Fruit fly (Drosophila melanogaster): ENCODE data around the gene Ir8a.

Ir8a gene

DNA sequence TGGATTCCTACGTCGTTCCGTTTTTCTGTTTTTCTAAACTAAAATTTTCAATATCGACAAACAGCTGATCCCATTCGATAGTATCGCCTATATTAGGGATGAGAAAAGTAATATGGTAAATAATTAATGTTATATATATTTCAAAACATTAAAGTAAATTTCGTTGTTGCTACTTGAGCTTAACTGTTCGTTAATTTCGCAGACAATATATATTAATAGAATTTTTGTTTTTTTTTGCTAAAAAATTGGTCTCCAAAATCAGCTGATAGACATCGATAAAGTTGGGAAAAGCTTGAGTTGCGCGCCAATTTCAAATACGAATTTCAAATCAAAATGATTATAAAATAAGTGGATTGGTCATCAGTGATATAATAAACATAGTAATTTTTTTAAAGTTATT, 40.0 kb downstream of the Ir8a start, which contains the start of gene CG12118 (continued):
- TF ChIP-seq CG34376 (GFP tag; optimal IDR thresholded peaks at IDR 0.05): peak; percentile 27
- no peak for TF ChIP-seq gce (GFP tag; IDR thresholded peaks at IDR 0.05)
- TF ChIP-seq wek (GFP tag; optimal IDR thresholded peaks at IDR 0.05): no peak
- TF ChIP-seq emc (GFP tag; optimal IDR thresholded peaks at IDR 0.05): no peak
- peak; percentile 53; the same call in 2 of the 3 replicates for TF ChIP-seq dysf (GFP tag; IDR thresholded peaks at IDR 0.05)
- TF ChIP-seq Six4 (GFP tag; optimal IDR thresholded peaks at IDR 0.05): peak; percentile 72
- peak; percentile 70 for TF ChIP-seq slou (GFP tag; optimal IDR thresholded peaks at IDR 0.05)
- peak; percentile 52; the same call in 1 of the 2 replicates for TF ChIP-seq CG14014 (GFP tag; IDR thresholded peaks at IDR 0.05)
- peak; percentile 80 for TF ChIP-seq CG6272 (GFP tag; IDR thresholded peaks at IDR 0.05)
- peak; percentile 57 for TF ChIP-seq sug (tag; optimal IDR thresholded peaks at IDR 0.05)
- TF ChIP-seq CG8281 (tag; optimal IDR thresholded peaks at IDR 0.05): peak; percentile 2
- peak in 1 of 2 experiments; percentile 54 for TF ChIP-seq Eip74EF (GFP tag; optimal IDR thresholded peaks at IDR 0.05)
- TF ChIP-seq CG30403 (GFP tag; optimal IDR thresholded peaks at IDR 0.05): peak; percentile 92
- peak; percentile 38 for TF ChIP-seq CG3838 (GFP tag; optimal IDR thresholded peaks at IDR 0.05)
- no peak for TF ChIP-seq Hr78 (GFP tag; optimal IDR thresholded peaks at IDR 0.05)
- no peak for TF ChIP-seq pita (GFP tag; optimal IDR thresholded peaks at IDR 0.05)
- no peak for TF ChIP-seq CG8089 (GFP tag; optimal IDR thresholded peaks at IDR 0.05)
- peak; percentile 89 for TF ChIP-seq zfh1 (GFP tag; IDR thresholded peaks at IDR 0.05)
- peak; percentile 77 for TF ChIP-seq CG4424 (GFP tag; optimal IDR thresholded peaks at IDR 0.05)
- peak; percentile 80 for TF ChIP-seq Xrp1 (GFP tag; IDR thresholded peaks at IDR 0.05)
- peak; percentile 20 for TF ChIP-seq CG7786 (GFP tag; optimal IDR thresholded peaks at IDR 0.05)
- TF ChIP-seq toy (GFP tag; IDR thresholded peaks at IDR 0.05): no peak
- no peak for TF ChIP-seq shn (GFP tag; optimal IDR thresholded peaks at IDR 0.05)
- peak; percentile 87 for TF ChIP-seq MBD-R2 (GFP tag; IDR thresholded peaks at IDR 0.05)
- no peak for TF ChIP-seq Mes4 (GFP tag; optimal IDR thresholded peaks at IDR 0.05)
- TF ChIP-seq tx (GFP tag; optimal IDR thresholded peaks at IDR 0.05): peak; percentile 12
- TF ChIP-seq ato (GFP tag; IDR thresholded peaks at IDR 0.05; ENCODE audit: partially characterized antibody): peak; percentile 65
- TF ChIP-seq CG30020 (tag; optimal IDR thresholded peaks at IDR 0.05): peak; percentile 41
- TF ChIP-seq CG13123 (GFP tag; optimal IDR thresholded peaks at IDR 0.05): peak; percentile 75
- no peak for TF ChIP-seq bowl (GFP tag; IDR thresholded peaks at IDR 0.05)
- TF ChIP-seq CG7963 (GFP tag; IDR thresholded peaks at IDR 0.05; ENCODE audit: partially characterized antibody): peak; percentile 81
- TF ChIP-seq CG17912 (GFP tag; optimal IDR thresholded peaks at IDR 0.05): no peak
- peak; percentile 42 for TF ChIP-seq HmgZ (tag; optimal IDR thresholded peaks at IDR 0.05)
- TF ChIP-seq mam (GFP tag; optimal IDR thresholded peaks at IDR 0.05): peak; percentile 55
- no peak for TF ChIP-seq Usf (GFP tag; optimal IDR thresholded peaks at IDR 0.05)
- no peak for TF ChIP-seq Tbp (GFP tag; optimal IDR thresholded peaks at IDR 0.05)
- TF ChIP-seq CG3847 (GFP tag; IDR thresholded peaks at IDR 0.05): peak; percentile 80
- peak; percentile 32 for TF ChIP-seq CG11723 (GFP tag; optimal IDR thresholded peaks at IDR 0.05)
- TF ChIP-seq dm (GFP tag; optimal IDR thresholded peaks at IDR 0.05): no peak
- no peak for TF ChIP-seq crol (GFP tag; IDR thresholded peaks at IDR 0.05)
- TF ChIP-seq Fer2 (tag; optimal IDR thresholded peaks at IDR 0.05): peak; percentile 55
- no peak for TF ChIP-seq da (GFP tag; optimal IDR thresholded peaks at IDR 0.05)
- no peak for TF ChIP-seq pum (GFP tag; optimal IDR thresholded peaks at IDR 0.05)
- TF ChIP-seq CG17359 (tag; optimal IDR thresholded peaks at IDR 0.05): peak; percentile 80
- TF ChIP-seq pzg (GFP tag; optimal IDR thresholded peaks at IDR 0.05): peak; percentile 49
- TF ChIP-seq grau (tag; optimal IDR thresholded peaks at IDR 0.05): peak; percentile 67
- peak; percentile 71 for TF ChIP-seq CG13296 (GFP tag; optimal IDR thresholded peaks at IDR 0.05)
- peak; percentile 72; the same call in 1 of the 4 replicates for TF ChIP-seq chinmo (GFP tag; IDR thresholded peaks at IDR 0.05; ENCODE audit: partially characterized antibody)
- peak; percentile 78 for TF ChIP-seq HLH3B (GFP tag; IDR thresholded peaks at IDR 0.05)
- peak; percentile 40 for TF ChIP-seq bab2 (GFP tag; optimal IDR thresholded peaks at IDR 0.05)
- no peak for TF ChIP-seq ash1 (GFP tag; optimal IDR thresholded peaks at IDR 0.05)
- 0 out of 3 replicates have a peak, but pooled peaks have one; percentile 22 for TF ChIP-seq CG6175 (GFP tag; IDR thresholded peaks at IDR 0.05)
